Worm (Caenorhabditis elegans) whole organism, late embryonic: Measurements from ENCODE around the gene ccd-5.

Experiments
- K09A11.1 ChIP-seq: sonication (generic microtip); optimal IDR thresholded peaks from 2 replicates; lab custom pipeline; 2017; ENCODE audit warnings: antibody characterized with exemption, mild to moderate bottlenecking, missing genetic modification characterization, missing compliant biosample characterization; ENCODE audit not compliant: insufficient read depth
- T23F11.4 ChIP-seq: fragments of 200-800 bp; sonication (Bioruptor generic); optimal IDR thresholded peaks from 2 replicates; lab custom pipeline; 2018; ENCODE audit warnings: mild to moderate bottlenecking, missing genetic modification characterization, missing compliant biosample characterization
- ama-1 ChIP-seq: fragments of 150-350 bp; optimal IDR thresholded peaks from 2 replicates; lab custom pipeline; 2014
- ceh-19 ChIP-seq: fragments of 200-800 bp; sonication (Bioruptor generic); optimal IDR thresholded peaks from 2 replicates; lab custom pipeline; 2018; ENCODE audit warnings: mild to moderate bottlenecking, missing genetic modification characterization, missing compliant biosample characterization
- ceh-2 ChIP-seq: sonication (generic microtip); optimal IDR thresholded peaks from 2 replicates; lab custom pipeline; 2016; ENCODE audit warnings: missing genotype, missing genetic modification characterization, missing compliant biosample characterization
- ceh-24 ChIP-seq: sonication (generic microtip); optimal IDR thresholded peaks from 2 replicates; lab custom pipeline; 2016; ENCODE audit warnings: mild to moderate bottlenecking, missing genetic modification characterization, missing compliant biosample characterization
- ceh-30 ChIP-seq: fragments of 150-350 bp; optimal IDR thresholded peaks from 2 replicates; lab custom pipeline; 2014; ENCODE audit warnings: missing biosample characterization, missing genetic modification characterization
- ceh-45 ChIP-seq: fragments of 200-800 bp; sonication (Bioruptor generic); IDR thresholded peaks from 2 replicates; pipeline ENCODE4 v1.3.6; 2022; ENCODE audit warnings: missing genetic modification reagents, missing genetic modification characterization, missing compliant biosample characterization
- ceh-6 ChIP-seq: fragments of 200-800 bp; sonication (Bioruptor generic); optimal IDR thresholded peaks from 2 replicates; lab custom pipeline; 2018; ENCODE audit warnings: mild to moderate bottlenecking, missing genetic modification characterization, missing compliant biosample characterization
- che-1 ChIP-seq: sonication (generic microtip); optimal IDR thresholded peaks from 2 replicates; lab custom pipeline; 2016; ENCODE audit warnings: mild to moderate bottlenecking, missing genetic modification characterization, missing compliant biosample characterization
- dmd-4 ChIP-seq: sonication (generic microtip); optimal IDR thresholded peaks from 2 replicates; lab custom pipeline; 2016; ENCODE audit warnings: borderline replicate concordance, missing genetic modification characterization, missing compliant biosample characterization
- dve-1 ChIP-seq: sonication (generic microtip); optimal IDR thresholded peaks from 2 replicates; lab custom pipeline; 2017; ENCODE audit warnings: antibody characterized with exemption, mild to moderate bottlenecking, missing genetic modification characterization, missing compliant biosample characterization
- elt-2 ChIP-seq: sonication (generic microtip); optimal IDR thresholded peaks from 2 replicates; lab custom pipeline; 2016; ENCODE audit warnings: missing genetic modification reagents, missing genetic modification characterization, missing compliant biosample characterization
- elt-4 ChIP-seq: sonication (generic microtip); optimal IDR thresholded peaks from 2 replicates; lab custom pipeline; 2016; ENCODE audit warnings: missing genetic modification characterization, missing compliant biosample characterization
- fkh-10 ChIP-seq: fragments of 150-350 bp; optimal IDR thresholded peaks from 2 replicates; lab custom pipeline; 2014; ENCODE audit warnings: missing biosample characterization, missing genetic modification reagents, missing genetic modification characterization
- hlh-15 ChIP-seq: sonication (generic microtip); optimal IDR thresholded peaks from 2 replicates; lab custom pipeline; 2016; ENCODE audit warnings: missing genetic modification characterization, missing compliant biosample characterization
- hlh-6 ChIP-seq: sonication (generic microtip); optimal IDR thresholded peaks from 2 replicates; lab custom pipeline; 2016; ENCODE audit warnings: missing genotype, missing genetic modification characterization, missing compliant biosample characterization
- madf-2 ChIP-seq: sonication (generic microtip); optimal IDR thresholded peaks from 2 replicates; lab custom pipeline; 2017; ENCODE audit warnings: missing genetic modification characterization, missing compliant biosample characterization
- nfya-1 ChIP-seq: sonication (generic microtip); optimal IDR thresholded peaks from 2 replicates; lab custom pipeline; 2017; ENCODE audit warnings: missing genetic modification characterization, mild to moderate bottlenecking, missing compliant biosample characterization, antibody characterized with exemption, moderate library complexity
- odd-2 ChIP-seq: sonication (generic microtip); optimal IDR thresholded peaks from 2 replicates; lab custom pipeline; 2017; ENCODE audit warnings: antibody characterized with exemption, mild to moderate bottlenecking, missing genetic modification characterization, missing compliant biosample characterization
- pag-3 ChIP-seq: sonication (generic microtip); optimal IDR thresholded peaks from 2 replicates; lab custom pipeline; 2016; ENCODE audit warnings: missing compliant biosample characterization, missing genetic modification characterization, borderline replicate concordance
- pha-2 ChIP-seq: sonication (generic microtip); optimal IDR thresholded peaks from 2 replicates; lab custom pipeline; 2017; ENCODE audit warnings: mild to moderate bottlenecking, missing genetic modification characterization, missing compliant biosample characterization
- pros-1 ChIP-seq: fragments of 150-350 bp; optimal IDR thresholded peaks from 2 replicates; lab custom pipeline; 2014; ENCODE audit warnings: missing biosample characterization, missing genetic modification reagents, missing genetic modification characterization
- ref-2 ChIP-seq: sonication (generic microtip); optimal IDR thresholded peaks from 2 replicates; lab custom pipeline; 2016; ENCODE audit warnings: missing genetic modification characterization, missing compliant biosample characterization
- sdc-2 ChIP-seq: sonication (generic microtip); optimal IDR thresholded peaks from 2 replicates; lab custom pipeline; 2016; ENCODE audit warnings: missing genotype, missing genetic modification characterization, missing compliant biosample characterization
- sox-2 ChIP-seq: fragments of 200-800 bp; sonication (Bioruptor generic); IDR thresholded peaks from 2 replicates; pipeline ENCODE4 v1.3.6; 2022; ENCODE audit warnings: missing genetic modification reagents, missing genetic modification characterization, missing compliant biosample characterization
- tbx-7 ChIP-seq: sonication (generic microtip); optimal IDR thresholded peaks from 2 replicates; lab custom pipeline; 2016; ENCODE audit warnings: missing genotype, missing genetic modification characterization, missing compliant biosample characterization
- unc-3 ChIP-seq, 2 experiments: fragments of 200-800 bp in 1 of 2; sonication (Bioruptor generic) in 1 of 2; sonication (generic microtip) in 1 of 2; conservative IDR thresholded peaks in 1 of 2; optimal IDR thresholded peaks in 1 of 2; 2 replicates each; pipeline versions ENCODE4 v1.3.6 to Lab custom; 2016 to 2022; ENCODE audit warnings: missing compliant biosample characterization in 2 of 2, missing genetic modification characterization in 2 of 2, missing genetic modification reagents in 1 of 2
- unc-55 ChIP-seq: sonication (generic microtip); optimal IDR thresholded peaks from 2 replicates; lab custom pipeline; 2017; ENCODE audit warnings: missing biosample characterization, missing genetic modification reagents, missing genetic modification characterization
- ztf-16 ChIP-seq: sonication (generic microtip); optimal IDR thresholded peaks from 2 replicates; lab custom pipeline; 2017; ENCODE audit warnings: missing genetic modification characterization, missing compliant biosample characterization

Gene ccd-5

ce11 chrX:2577442-2577841 lies 5.0 kb upstream of the ccd-5 start, which contains the start of gene ttr-42:
TSS of gene ttr-42 (plus strand) at chrX:2577742.
- TF ChIP-seq ceh-24 (tag; lab: Kevin White, UChicago) (no peak), dmd-4 (tag; lab: Kevin White, UChicago) (no peak), K09A11.1 (tag; lab: Kevin White, UChicago) (no peak), elt-4 (tag; lab: Kevin White, UChicago) (no peak)

- no peak for TF ChIP-seq ceh-19
- TF ChIP-seq elt-2: peak; percentile 53
Measured at ce11 chrX:2569040-2569439, 3.4 kb downstream of the ccd-5 start.

- no peak for TF ChIP-seq odd-2
- TF ChIP-seq fkh-10: no peak
Measured at ce11 chrX:2567761-2568160, 4.7 kb downstream of the ccd-5 start.

DNA sequence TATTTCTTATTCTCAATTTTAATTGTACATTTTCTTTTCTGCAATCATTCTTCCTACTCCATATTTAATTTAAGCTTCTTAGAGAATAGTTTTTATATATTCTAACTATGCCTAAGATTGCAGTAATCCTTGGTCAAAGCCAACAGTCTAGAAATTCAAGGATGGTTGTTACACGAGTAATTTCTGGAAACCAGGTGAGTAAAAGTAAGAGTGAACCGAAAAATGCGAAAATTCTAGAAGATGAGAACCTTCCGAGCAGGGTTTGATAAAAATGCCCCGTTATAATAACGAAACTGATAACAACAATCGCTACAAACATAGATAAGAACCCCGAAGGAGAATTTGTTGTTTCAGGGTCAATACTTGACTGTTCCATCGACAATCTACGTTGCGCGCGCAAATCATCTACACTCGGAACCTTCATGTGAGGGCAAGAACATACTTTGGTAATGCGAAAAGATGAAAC lies 7.1 kb downstream of the ccd-5 start, which contains the start of gene F52H2.15:
Gene F52H2.15, plus strand, starts transcription at position 51 of the 466 bp plus-strand sequence.
- TF ChIP-seq ceh-45 (GFP tag; lab: Robert Waterston, UW) (no peak), elt-2 (peak; percentile 91)

ce11 chrX:2564047-2564446 lies 8.4 kb downstream of the ccd-5 start, which contains the start of gene dhcr-24:
TSS of gene dhcr-24 (minus strand) at chrX:2564147.
- TF ChIP-seq nfya-1: no peak
- no peak for TF ChIP-seq pros-1 (tag; lab: Kevin White, UChicago)
- TF ChIP-seq pha-2 (tag; lab: Kevin White, UChicago): no peak
- no peak for TF ChIP-seq ceh-2 (tag; lab: Kevin White, UChicago)
- no peak for TF ChIP-seq ceh-30
- no peak for TF ChIP-seq che-1 (tag; lab: Kevin White, UChicago)
- TF ChIP-seq T23F11.4 (GFP tag; lab: Kevin White, UChicago): no peak
- TF ChIP-seq dve-1: no peak
- TF ChIP-seq ztf-16 (tag; lab: Kevin White, UChicago): no peak
- no peak for TF ChIP-seq tbx-7 (tag; lab: Kevin White, UChicago)

ce11 chrX:2559979-2560378 lies 12.5 kb downstream of the ccd-5 start, which contains the start of gene F52H2.5:
TSS of gene F52H2.5 (minus strand) at chrX:2560079.
- TF ChIP-seq K09A11.1 (tag; lab: Kevin White, UChicago) (no peak), unc-3 (GFP tag; conservative IDR thresholded peaks at IDR 0.05; lab: Robert Waterston, UW) (no peak), unc-3 (tag; optimal IDR thresholded peaks at IDR 0.05; lab: Kevin White, UChicago) (no peak), sox-2 (GFP tag; lab: Robert Waterston, UW) (no peak), ref-2 (no peak), odd-2 (no peak), ama-1 (lab: Kevin White, UChicago) (no peak)

DNA sequence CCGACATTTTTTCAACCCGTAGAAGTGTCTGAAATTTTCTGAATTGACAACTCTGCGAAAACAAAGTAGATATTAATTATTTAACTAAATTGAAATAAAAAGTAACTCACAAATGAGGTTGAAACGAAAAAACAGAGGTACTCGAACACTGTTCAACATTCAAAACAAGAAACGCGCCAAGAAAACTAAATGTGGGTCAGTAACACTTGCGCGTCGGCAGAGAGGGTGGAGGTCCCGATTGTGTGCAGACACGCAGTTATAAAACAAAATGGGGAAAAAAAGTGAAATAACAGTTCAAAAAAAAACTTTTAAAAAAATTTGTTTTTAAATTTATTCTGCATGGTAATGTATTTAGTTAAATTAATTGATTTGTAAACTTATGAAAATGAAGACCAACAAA lies 13.1 kb downstream of the ccd-5 start:
- TF ChIP-seq sox-2 (GFP tag; lab: Robert Waterston, UW) (no peak), madf-2 (tag; lab: Kevin White, UChicago) (no peak), dve-1 (no peak), dmd-4 (tag; lab: Kevin White, UChicago) (no peak), ceh-6 (GFP tag; lab: Kevin White, UChicago) (no peak), hlh-6 (tag; lab: Kevin White, UChicago) (no peak), sdc-2 (no peak), hlh-15 (no peak), unc-55 (GFP tag; lab: Kevin White, UChicago) (no peak), pag-3 (tag; lab: Kevin White, UChicago) (no peak), odd-2 (no peak), unc-3 (GFP tag; conservative IDR thresholded peaks at IDR 0.05; lab: Robert Waterston, UW) (no peak), unc-3 (tag; optimal IDR thresholded peaks at IDR 0.05; lab: Kevin White, UChicago) (no peak), ceh-24 (tag; lab: Kevin White, UChicago) (no peak)
